Fruit fly (Drosophila melanogaster) whole organism, wandering third instar larva: ENCODE results near the gene Traf4.

Experiments used
- Abd-B ChIP-seq: fragments of >200 bp; optimal IDR thresholded peaks from 2 replicates; lab custom pipeline; 2017; ENCODE audit warnings: missing biosample characterization, missing genetic modification characterization
- CG9705 ChIP-seq: fragments of 200-800 bp; sonication (Bioruptor generic); optimal IDR thresholded peaks from 2 replicates; lab custom pipeline; 2018; ENCODE audit warnings: missing biosample characterization, mild to moderate bottlenecking, missing genetic modification characterization
- CrebA ChIP-seq: fragments of 200-800 bp; sonication (Bioruptor generic); optimal IDR thresholded peaks from 2 replicates; lab custom pipeline; 2016; ENCODE audit warnings: missing biosample characterization, mild to moderate bottlenecking, missing genetic modification characterization, borderline replicate concordance
- Dfd ChIP-seq: fragments of >200 bp; optimal IDR thresholded peaks from 2 replicates; lab custom pipeline; 2017; ENCODE audit warnings: missing biosample characterization, missing genetic modification characterization
- Dif ChIP-seq: fragments of 200-275, 200-300 bp; sonication (Bioruptor generic); optimal IDR thresholded peaks from 2 replicates; lab custom pipeline; 2018; ENCODE audit warnings: missing biosample characterization, missing genetic modification characterization; ENCODE audit not compliant: partially characterized antibody
- GATAd ChIP-seq: sonication (Bioruptor generic); optimal IDR thresholded peaks from 2 replicates; lab custom pipeline; 2016; ENCODE audit warnings: missing biosample characterization, missing genetic modification characterization
- HLH106 ChIP-seq: fragments of 200-800 bp; optimal IDR thresholded peaks from 3 replicates; lab custom pipeline; 2019; ENCODE audit warnings: missing biosample characterization, mild to moderate bottlenecking, missing genetic modification characterization, moderate library complexity
- Hnf4 ChIP-seq: fragments of 200-800 bp; sonication (Bioruptor generic); optimal IDR thresholded peaks from 2 replicates; lab custom pipeline; 2016; ENCODE audit warnings: missing biosample characterization, mild to moderate bottlenecking, missing genetic modification characterization
- Jra ChIP-seq: sonication (Bioruptor generic); optimal IDR thresholded peaks from 2 replicates; lab custom pipeline; 2016; ENCODE audit warnings: missing biosample characterization, missing genetic modification characterization
- Myc ChIP-seq: fragments of >200 bp; optimal IDR thresholded peaks from 2 replicates; lab custom pipeline; 2017
- N ChIP-seq: fragments of >200 bp; optimal IDR thresholded peaks from 2 replicates; lab custom pipeline; 2018; ENCODE audit warnings: missing biosample characterization, missing external identifiers, missing genetic modification characterization
- OdsH ChIP-seq: fragments of 200-800 bp; sonication (Bioruptor generic); optimal IDR thresholded peaks from 2 replicates; lab custom pipeline; 2016; ENCODE audit warnings: missing biosample characterization, mild to moderate bottlenecking, missing genetic modification characterization
- Rel ChIP-seq, 2 experiments: fragments of 200-800 bp; sonication (Bioruptor generic) in 1 of 2; optimal IDR thresholded peaks; 2 replicates in 1 of 2; 3 replicates in 1 of 2; lab custom pipeline; 2016 to 2019; ENCODE audit warnings: mild to moderate bottlenecking in 2 of 2, missing biosample characterization in 2 of 2, missing genetic modification characterization in 2 of 2, moderate library complexity in 1 of 2
- Sp1 ChIP-seq: fragments of 200-800 bp; sonication (Bioruptor generic); optimal IDR thresholded peaks from 3 replicates; lab custom pipeline; 2019; ENCODE audit warnings: missing biosample characterization, mild to moderate bottlenecking, missing genetic modification characterization, moderate library complexity
- Vsx2 ChIP-seq: fragments of 200-300, 225-300 bp; sonication (Bioruptor generic); optimal IDR thresholded peaks from 2 replicates; lab custom pipeline; 2018; ENCODE audit warnings: missing biosample characterization, missing genetic modification characterization; ENCODE audit not compliant: partially characterized antibody
- br ChIP-seq: fragments of 200-800 bp; sonication (Bioruptor generic); optimal IDR thresholded peaks from 2 replicates; lab custom pipeline; 2016; ENCODE audit warnings: missing biosample characterization, missing genetic modification characterization
- dl ChIP-seq, 2 experiments: fragments of 175-275, 200-275 bp in 1 of 2; fragments of 200-275 bp in 1 of 2; sonication (Bioruptor generic); optimal IDR thresholded peaks; lab custom pipeline; 2018; ENCODE audit warnings: mild to moderate bottlenecking in 2 of 2, missing biosample characterization in 2 of 2, missing genetic modification characterization in 2 of 2, moderate library complexity in 2 of 2; ENCODE audit not compliant: partially characterized antibody in 2 of 2, insufficient read depth in 1 of 2
- dmrt93B ChIP-seq: fragments of 200-800 bp; sonication (Bioruptor generic); optimal IDR thresholded peaks from 2 replicates; lab custom pipeline; 2018; ENCODE audit warnings: missing biosample characterization, mild to moderate bottlenecking, missing genetic modification characterization
- dsf ChIP-seq: sonication (Bioruptor generic); optimal IDR thresholded peaks from 2 replicates; lab custom pipeline; 2016; ENCODE audit warnings: missing biosample characterization, missing genetic modification characterization, borderline replicate concordance
- ey ChIP-seq: fragments of 200-800 bp; sonication (Bioruptor generic); optimal IDR thresholded peaks from 2 replicates; lab custom pipeline; 2016; ENCODE audit warnings: missing biosample characterization, missing genetic modification characterization
- foxo ChIP-seq, 2 experiments: fragments of 200-800 bp; sonication (Bioruptor generic); optimal IDR thresholded peaks; 2 replicates in 1 of 2; 3 replicates in 1 of 2; lab custom pipeline; 2016 to 2017; ENCODE audit warnings: missing biosample characterization in 2 of 2, missing genetic modification characterization in 2 of 2
- fru ChIP-seq: fragments of 200-800 bp; sonication (Bioruptor generic); optimal IDR thresholded peaks from 3 replicates; lab custom pipeline; 2016; ENCODE audit warnings: missing biosample characterization, mild to moderate bottlenecking, missing genetic modification characterization
- h ChIP-seq: fragments of 200-800 bp; sonication (Bioruptor generic); optimal IDR thresholded peaks from 3 replicates; lab custom pipeline; 2016; ENCODE audit warnings: missing biosample characterization, mild to moderate bottlenecking, missing genetic modification characterization
- pan ChIP-seq: fragments of >200 bp; optimal IDR thresholded peaks from 2 replicates; lab custom pipeline; 2017
- psq ChIP-seq: fragments of 200-800 bp; sonication (Bioruptor generic); optimal IDR thresholded peaks from 3 replicates; lab custom pipeline; 2017; ENCODE audit warnings: missing biosample characterization, mild to moderate bottlenecking, missing genetic modification characterization, moderate library complexity
- rgr ChIP-seq: fragments of 200-800 bp; sonication (Bioruptor generic); optimal IDR thresholded peaks from 3 replicates; lab custom pipeline; 2016; ENCODE audit warnings: missing biosample characterization, mild to moderate bottlenecking, missing genetic modification characterization
- sage ChIP-seq: fragments of 200-800 bp; sonication (Bioruptor generic); optimal IDR thresholded peaks from 2 replicates; lab custom pipeline; 2016; ENCODE audit warnings: missing biosample characterization, mild to moderate bottlenecking, missing genetic modification characterization
- sv ChIP-seq: fragments of 200-800 bp; sonication (Bioruptor generic); optimal IDR thresholded peaks from 3 replicates; lab custom pipeline; 2016; ENCODE audit warnings: missing biosample characterization, missing genetic modification characterization
- tai ChIP-seq: sonication (Bioruptor generic); optimal IDR thresholded peaks from 2 replicates; lab custom pipeline; 2016; ENCODE audit warnings: missing biosample characterization, missing genetic modification characterization
- usp ChIP-seq: fragments of >200 bp; optimal IDR thresholded peaks from 2 replicates; lab custom pipeline; 2017; ENCODE audit warnings: missing biosample characterization, missing genetic modification characterization
- woc ChIP-seq: sonication (Bioruptor generic); optimal IDR thresholded peaks from 2 replicates; lab custom pipeline; 2016; ENCODE audit warnings: missing biosample characterization, mild to moderate bottlenecking, missing genetic modification characterization

The Traf4 gene

dm6 chr2L:4346619-4347310 lies 15.0 kb upstream of the Traf4 start:
- TF ChIP-seq GATAd (GFP tag; lab: Kevin White, UChicago) (no peak), usp (GFP tag; lab: Kevin White, UChicago) (no peak), Dif (no peak), Dfd (GFP tag; lab: Kevin White, UChicago) (no peak)
- TF ChIP-seq, all 38 proteins: peak for 0

DNA sequence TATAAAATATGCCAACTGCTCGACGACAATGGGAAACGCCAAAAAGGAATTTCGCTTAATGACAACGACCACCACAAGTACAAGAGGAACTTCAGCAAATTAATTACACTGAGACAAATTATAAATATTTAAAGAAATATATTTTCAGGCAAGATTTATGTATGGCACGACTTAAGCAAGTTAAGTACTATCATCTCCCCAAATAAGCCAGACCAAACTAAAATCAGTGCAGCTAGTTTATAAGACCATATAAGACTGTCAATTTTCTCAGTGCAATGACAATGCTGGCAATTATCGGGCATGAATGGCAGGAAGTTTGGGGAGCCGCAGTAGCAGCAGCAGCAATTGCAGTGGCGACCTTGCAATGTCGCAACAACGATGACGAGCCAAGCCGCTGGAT lies 13.2 kb upstream of the Traf4 start:
- TF ChIP-seq CrebA (GFP tag; lab: Kevin White, UChicago) (no peak), br (GFP tag; lab: Kevin White, UChicago) (peak; percentile 33), Vsx2 (GFP tag; lab: Kevin White, UChicago) (no peak), h (GFP tag; lab: Kevin White, UChicago) (peak; percentile 44), rgr (peak; percentile 17), foxo (GFP tag; optimal IDR thresholded peaks at IDR 0.05; lab: Kevin White, UChicago) (peak in 1 of 2 experiments; percentile 33), dsf (GFP tag; lab: Kevin White, UChicago) (no peak), Abd-B (no peak), Sp1 (GFP tag; lab: Kevin White, UChicago) (peak; percentile 19), woc (GFP tag; lab: Kevin White, UChicago) (no peak), dmrt93B (GFP tag; lab: Kevin White, UChicago) (peak; percentile 20), OdsH (GFP tag; lab: Kevin White, UChicago) (no peak), dl (GFP tag; optimal IDR thresholded peaks at IDR 0.05; lab: Kevin White, UChicago; ENCODE audit: insufficient read depth in 1 of 2, partially characterized antibody in 2 of 2) (no peak), tai (GFP tag; lab: Kevin White, UChicago) (no peak), psq (GFP tag; lab: Kevin White, UChicago) (peak; percentile 4), Rel (GFP tag; optimal IDR thresholded peaks at IDR 0.05; lab: Kevin White, UChicago) (no peak), Rel (tag; optimal IDR thresholded peaks at IDR 0.05; lab: Kevin White, UChicago) (no peak), usp (GFP tag; lab: Kevin White, UChicago) (no peak), ey (GFP tag; lab: Kevin White, UChicago) (no peak), HLH106 (tag; lab: Kevin White, UChicago) (peak; percentile 56), pan (lab: Kevin White, UChicago) (no peak), sage (GFP tag; lab: Kevin White, UChicago) (no peak), Jra (GFP tag; lab: Kevin White, UChicago) (no peak), sv (GFP tag; lab: Kevin White, UChicago) (no peak)

dm6 chr2L:4349677-4350076 lies 12.0 kb upstream of the Traf4 start:
- TF ChIP-seq tai (GFP tag; lab: Kevin White, UChicago) = no peak
- no peak for TF ChIP-seq CrebA (GFP tag; lab: Kevin White, UChicago)
- TF ChIP-seq Vsx2 (GFP tag; lab: Kevin White, UChicago) = no peak
- no peak for TF ChIP-seq ey (GFP tag; lab: Kevin White, UChicago)
- no peak for TF ChIP-seq N (GFP tag; lab: Kevin White, UChicago)
- TF ChIP-seq Myc (lab: Kevin White, UChicago) = no peak
- TF ChIP-seq woc (GFP tag; lab: Kevin White, UChicago) = no peak
- no peak for TF ChIP-seq sv (GFP tag; lab: Kevin White, UChicago)
- TF ChIP-seq usp (GFP tag; lab: Kevin White, UChicago) = no peak
- no peak for TF ChIP-seq dsf (GFP tag; lab: Kevin White, UChicago)
- no peak for TF ChIP-seq Dif

dm6 chr2L:4350683-4351324 lies 10.9 kb upstream of the Traf4 start:
- peak; percentile 51 for TF ChIP-seq HLH106 (tag; lab: Kevin White, UChicago)
- TF ChIP-seq GATAd (GFP tag; lab: Kevin White, UChicago) = no peak
- peak; percentile 32 for TF ChIP-seq Sp1 (GFP tag; lab: Kevin White, UChicago)
- TF ChIP-seq OdsH (GFP tag; lab: Kevin White, UChicago) = peak; percentile 48
- TF ChIP-seq Myc (lab: Kevin White, UChicago) = no peak
- peak in 1 of 2 experiments; percentile 61 for TF ChIP-seq foxo (GFP tag; optimal IDR thresholded peaks at IDR 0.05; lab: Kevin White, UChicago)
- no peak for TF ChIP-seq Dfd (GFP tag; lab: Kevin White, UChicago)
- TF ChIP-seq h (GFP tag; lab: Kevin White, UChicago) = peak; percentile 58
- peak; percentile 38 for TF ChIP-seq br (GFP tag; lab: Kevin White, UChicago)
- TF ChIP-seq woc (GFP tag; lab: Kevin White, UChicago) = peak; percentile 25
- TF ChIP-seq Rel (GFP tag; optimal IDR thresholded peaks at IDR 0.05; lab: Kevin White, UChicago) = no peak
- TF ChIP-seq Rel (tag; optimal IDR thresholded peaks at IDR 0.05; lab: Kevin White, UChicago) = no peak
- peak; percentile 59 for TF ChIP-seq fru (GFP tag; lab: Kevin White, UChicago)
- no peak for TF ChIP-seq dsf (GFP tag; lab: Kevin White, UChicago)
- TF ChIP-seq Jra (GFP tag; lab: Kevin White, UChicago) = peak; percentile 13
- peak; percentile 8 for TF ChIP-seq psq (GFP tag; lab: Kevin White, UChicago)
- TF ChIP-seq N (GFP tag; lab: Kevin White, UChicago) = no peak
- peak; percentile 36 for TF ChIP-seq Hnf4 (GFP tag; lab: Kevin White, UChicago)
- TF ChIP-seq rgr = peak; percentile 45
- no peak for TF ChIP-seq pan (lab: Kevin White, UChicago)
- TF ChIP-seq ey (GFP tag; lab: Kevin White, UChicago) = peak; percentile 55
- peak; percentile 50 for TF ChIP-seq sv (GFP tag; lab: Kevin White, UChicago)
- no peak for TF ChIP-seq CG9705 (GFP tag; lab: Kevin White, UChicago)
